Worm (Caenorhabditis elegans) whole organism, L2 larva: ENCODE data around the gene lys-2.

ENCODE experiments used
- C34F6.9 ChIP-seq: fragments of 150-350 bp; optimal IDR thresholded peaks from 2 replicates; lab custom pipeline; 2014; ENCODE audit warnings: missing biosample characterization, missing genetic modification characterization
- F13H6.1 ChIP-seq: sonication (generic microtip); optimal IDR thresholded peaks from 2 replicates; lab custom pipeline; 2016; ENCODE audit warnings: missing genetic modification characterization, missing compliant biosample characterization
- R02D3.7 ChIP-seq: fragments of 150-350 bp; optimal IDR thresholded peaks from 2 replicates; lab custom pipeline; 2014; ENCODE audit warnings: missing biosample characterization, missing genetic modification characterization
- alr-1 ChIP-seq: fragments of 150-350 bp; optimal IDR thresholded peaks from 2 replicates; lab custom pipeline; 2014; ENCODE audit warnings: missing biosample characterization, missing genetic modification characterization
- ama-1 ChIP-seq: fragments of 150-350 bp; optimal IDR thresholded peaks from 2 replicates; lab custom pipeline; 2018; ENCODE audit warnings: inconsistent platforms
- blmp-1 ChIP-seq: sonication (generic microtip); optimal IDR thresholded peaks from 2 replicates; lab custom pipeline; 2017; ENCODE audit warnings: missing genetic modification characterization, mild to moderate bottlenecking, missing compliant biosample characterization, antibody characterized with exemption, moderate library complexity; ENCODE audit not compliant: insufficient read depth
- ceh-16 ChIP-seq: fragments of 150-350 bp; optimal IDR thresholded peaks from 2 replicates; lab custom pipeline; 2014; ENCODE audit warnings: missing biosample characterization, missing genetic modification characterization
- ceh-82 ChIP-seq: fragments of 150-350 bp; optimal IDR thresholded peaks from 2 replicates; lab custom pipeline; 2014; ENCODE audit warnings: missing biosample characterization, missing genetic modification characterization
- elt-1 ChIP-seq: fragments of 150-350 bp; optimal IDR thresholded peaks from 2 replicates; lab custom pipeline; 2014; ENCODE audit warnings: missing biosample characterization, missing genetic modification characterization
- elt-3 ChIP-seq: sonication (generic microtip); optimal IDR thresholded peaks from 2 replicates; lab custom pipeline; 2017; ENCODE audit warnings: missing biosample characterization, missing genetic modification characterization
- fos-1 ChIP-seq: fragments of 150-350 bp; optimal IDR thresholded peaks from 2 replicates; lab custom pipeline; 2014; ENCODE audit warnings: missing biosample characterization, missing genetic modification characterization
- gmeb-1 ChIP-seq: fragments of 150-350 bp; optimal IDR thresholded peaks from 2 replicates; lab custom pipeline; 2014; ENCODE audit warnings: missing biosample characterization, missing genetic modification characterization
- lin-11 ChIP-seq: fragments of 150-350 bp; sonication (generic microtip); optimal IDR thresholded peaks from 2 replicates; lab custom pipeline; 2014; ENCODE audit warnings: missing biosample characterization, missing genetic modification characterization, inconsistent platforms, mixed read lengths
- lin-13 ChIP-seq: fragments of 150-350 bp; optimal IDR thresholded peaks from 2 replicates; lab custom pipeline; 2014; ENCODE audit warnings: missing biosample characterization, missing genetic modification reagents, missing genetic modification characterization
- lsy-2 ChIP-seq, 2 experiments: fragments of 150-350 bp in 1 of 2; sonication (generic microtip) in 1 of 2; optimal IDR thresholded peaks; 2 replicates each; lab custom pipeline; 2014 to 2017; ENCODE audit warnings: missing biosample characterization in 2 of 2, missing genetic modification characterization in 2 of 2
- mbf-1 ChIP-seq: sonication (generic microtip); optimal IDR thresholded peaks from 2 replicates; lab custom pipeline; 2017; ENCODE audit warnings: missing biosample characterization, missing genetic modification characterization
- mdl-1 ChIP-seq, 2 experiments: fragments of 150-350 bp in 1 of 2; sonication (generic microtip) in 1 of 2; optimal IDR thresholded peaks; 2 replicates each; lab custom pipeline; 2017; ENCODE audit warnings: missing biosample characterization in 2 of 2, missing genetic modification characterization in 2 of 2
- nhr-10 ChIP-seq: sonication (generic microtip); optimal IDR thresholded peaks from 2 replicates; lab custom pipeline; 2017; ENCODE audit warnings: missing biosample characterization, missing genetic modification characterization
- nhr-11 ChIP-seq: fragments of 150-350 bp; optimal IDR thresholded peaks from 2 replicates; lab custom pipeline; 2014; ENCODE audit warnings: missing biosample characterization, missing genetic modification characterization
- nhr-12 ChIP-seq: fragments of 150-350 bp; optimal IDR thresholded peaks from 2 replicates; lab custom pipeline; 2014; ENCODE audit warnings: missing biosample characterization, missing genetic modification characterization
- nhr-129 ChIP-seq: fragments of 150-350 bp; optimal IDR thresholded peaks from 2 replicates; lab custom pipeline; 2014; ENCODE audit warnings: missing biosample characterization, missing genetic modification characterization
- nhr-21 ChIP-seq: fragments of 150-350 bp; optimal IDR thresholded peaks from 2 replicates; lab custom pipeline; 2014; ENCODE audit warnings: missing biosample characterization, missing genetic modification characterization
- nhr-23 ChIP-seq: fragments of 150-350 bp; optimal IDR thresholded peaks from 2 replicates; lab custom pipeline; 2014; ENCODE audit warnings: missing biosample characterization, missing genetic modification reagents, missing genetic modification characterization
- nhr-237 ChIP-seq: fragments of 150-350 bp; optimal IDR thresholded peaks from 2 replicates; lab custom pipeline; 2014; ENCODE audit warnings: missing biosample characterization, missing genetic modification characterization
- nhr-6 ChIP-seq: fragments of 150-350 bp; optimal IDR thresholded peaks from 2 replicates; lab custom pipeline; 2014; ENCODE audit warnings: missing biosample characterization, missing genetic modification characterization
- nhr-77 ChIP-seq: fragments of 150-350 bp; optimal IDR thresholded peaks from 2 replicates; lab custom pipeline; 2014; ENCODE audit warnings: missing biosample characterization, missing genetic modification characterization
- sem-4 ChIP-seq: fragments of 150-350 bp; optimal IDR thresholded peaks from 2 replicates; lab custom pipeline; 2014; ENCODE audit warnings: missing biosample characterization, missing genetic modification reagents, missing genetic modification characterization
- sma-9 ChIP-seq, 2 experiments: fragments of 150-350 bp in 1 of 2; sonication (generic microtip) in 1 of 2; optimal IDR thresholded peaks; 2 replicates each; lab custom pipeline; 2014 to 2016; ENCODE audit warnings: missing genetic modification characterization in 2 of 2, mild to moderate bottlenecking in 1 of 2, missing biosample characterization in 1 of 2, missing compliant biosample characterization in 1 of 2, missing genetic modification reagents in 1 of 2, moderate library complexity in 1 of 2
- snpc-4 ChIP-seq: fragments of 150-350 bp; optimal IDR thresholded peaks from 2 replicates; lab custom pipeline; 2014; ENCODE audit warnings: missing biosample characterization, missing genetic modification characterization
- unc-39 ChIP-seq: fragments of 150-350 bp; optimal IDR thresholded peaks from 2 replicates; lab custom pipeline; 2014; ENCODE audit warnings: missing biosample characterization, missing genetic modification characterization
- unc-55 ChIP-seq: fragments of 150-350 bp; sonication (generic microtip); optimal IDR thresholded peaks from 3 replicates; lab custom pipeline; 2014; ENCODE audit warnings: missing biosample characterization, missing genetic modification reagents, missing genetic modification characterization
- ztf-1 ChIP-seq: fragments of 200-800 bp; sonication (Bioruptor generic); conservative IDR thresholded peaks from 2 replicates; pipeline ENCODE4 v1.3.6; 2022; ENCODE audit warnings: missing genetic modification characterization, missing compliant biosample characterization
- ztf-11 ChIP-seq: sonication (generic microtip); optimal IDR thresholded peaks from 2 replicates; lab custom pipeline; 2017; ENCODE audit warnings: missing biosample characterization, missing genetic modification characterization
- ztf-4 ChIP-seq: fragments of 150-350 bp; optimal IDR thresholded peaks from 2 replicates; lab custom pipeline; 2014; ENCODE audit warnings: missing biosample characterization, missing genetic modification characterization

lys-2 gene

DNA sequence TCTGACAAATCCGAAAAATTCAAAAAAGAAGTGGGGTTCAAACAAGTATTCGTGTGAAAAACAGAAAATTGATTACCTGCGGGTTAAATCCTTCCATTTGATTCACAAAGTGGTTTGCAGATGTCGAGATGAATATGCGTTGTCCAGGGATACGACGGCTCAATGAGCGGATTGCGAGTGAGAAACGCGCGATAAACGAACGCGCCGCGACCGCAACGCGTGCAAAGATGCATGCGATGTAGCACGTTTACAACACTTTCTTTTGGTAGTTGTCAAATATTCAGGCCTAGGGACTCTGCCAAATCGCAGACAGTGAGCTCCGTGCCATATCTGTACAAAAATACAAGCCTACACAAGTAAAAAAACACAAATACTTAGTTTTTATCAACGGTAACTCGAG is 42.6 kb downstream of the lys-2 start, which contains the start of gene fubl-1:
Gene fubl-1, minus strand, starts transcription at position 202 of the 400 bp plus-strand sequence.
- TF ChIP-seq unc-55 (GFP tag; lab: Kevin White, UChicago) (peak; percentile 33), nhr-23 (tag; lab: Kevin White, UChicago) (no peak), mdl-1 (tag; optimal IDR thresholded peaks at IDR 0.05; lab: Kevin White, UChicago) (no peak), lsy-2 (tag; optimal IDR thresholded peaks at IDR 0.05; lab: Kevin White, UChicago) (peak in 1 of 2 experiments; percentile 43), ztf-1 (GFP tag; lab: Robert Waterston, UW) (no peak), nhr-129 (tag; lab: Kevin White, UChicago) (peak; percentile 29), C34F6.9 (tag; lab: Kevin White, UChicago) (peak; percentile 50), lin-11 (tag; lab: Kevin White, UChicago) (peak; percentile 64), ama-1 (lab: Kevin White, UChicago) (peak; percentile 29)
- TF ChIP-seq, all 48 proteins: peak for 6

DNA sequence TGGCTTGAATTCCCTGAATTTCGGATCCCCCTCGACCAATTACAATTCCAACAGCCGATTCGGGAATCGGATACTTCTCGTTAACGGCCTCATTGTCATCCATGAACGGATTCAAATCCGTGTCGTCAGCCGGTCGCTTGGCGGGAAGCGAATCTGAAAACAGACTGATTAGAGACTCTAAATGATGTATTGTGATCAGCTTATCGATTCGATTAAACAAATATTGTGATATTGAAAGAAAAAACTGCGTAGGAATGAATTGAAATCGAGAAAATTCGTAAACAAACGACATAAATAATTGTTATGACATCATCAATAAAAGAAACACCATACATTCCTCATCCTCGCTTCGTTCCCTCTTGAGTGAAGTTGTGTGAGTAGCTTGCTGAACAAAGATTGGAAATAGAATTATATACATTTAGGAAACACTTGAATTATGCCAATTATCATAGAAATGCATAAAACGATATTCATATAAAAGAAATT is 43.3 kb downstream of the lys-2 start:
- TF ChIP-seq R02D3.7 (tag; lab: Kevin White, UChicago) (no peak), ceh-82 (tag; lab: Kevin White, UChicago) (no peak), ama-1 (lab: Kevin White, UChicago) (no peak), nhr-77 (tag; lab: Kevin White, UChicago) (no peak), gmeb-1 (tag; lab: Kevin White, UChicago) (no peak), nhr-21 (no peak)

DNA sequence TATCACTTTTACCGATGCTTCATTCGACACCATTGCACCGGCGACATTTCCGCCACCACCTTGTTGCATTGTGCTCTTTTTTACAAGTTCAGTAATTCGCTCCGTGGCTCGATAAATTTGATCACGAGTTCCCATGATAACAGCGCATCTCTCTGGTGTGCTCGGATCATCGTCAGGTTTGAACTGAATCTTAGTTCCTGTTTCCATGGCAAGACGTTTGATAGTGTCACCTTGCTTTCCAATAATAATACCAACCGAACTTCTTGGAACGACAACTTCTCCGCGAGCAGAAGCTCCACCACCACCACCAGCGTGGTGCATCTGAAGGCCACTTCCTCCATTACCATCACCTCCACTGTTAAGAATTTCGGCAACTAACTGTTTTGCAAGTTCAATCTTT is 44.1 kb downstream of the lys-2 start:
- TF ChIP-seq sma-9 (GFP tag; optimal IDR thresholded peaks at IDR 0.05; lab: Kevin White, UChicago): no peak
- TF ChIP-seq sma-9 (tag; optimal IDR thresholded peaks at IDR 0.05; lab: Kevin White, UChicago): no peak
- TF ChIP-seq elt-3: no peak
- TF ChIP-seq lsy-2 (tag; optimal IDR thresholded peaks at IDR 0.05; lab: Kevin White, UChicago): no peak
- no peak for TF ChIP-seq ama-1 (lab: Kevin White, UChicago)
- TF ChIP-seq lin-11 (tag; lab: Kevin White, UChicago): no peak
- TF ChIP-seq mbf-1 (tag; lab: Kevin White, UChicago): no peak
- TF ChIP-seq lin-13 (GFP tag; lab: Kevin White, UChicago): no peak
- no peak for TF ChIP-seq snpc-4 (tag; lab: Kevin White, UChicago)
- TF ChIP-seq nhr-11: no peak
- no peak for TF ChIP-seq nhr-12 (tag; lab: Kevin White, UChicago)
- TF ChIP-seq R02D3.7 (tag; lab: Kevin White, UChicago): no peak
- no peak for TF ChIP-seq nhr-23 (tag; lab: Kevin White, UChicago)
- no peak for TF ChIP-seq ceh-16 (tag; lab: Kevin White, UChicago)
- TF ChIP-seq unc-39: no peak
- no peak for TF ChIP-seq nhr-10 (tag; lab: Kevin White, UChicago)
- no peak for TF ChIP-seq nhr-77 (tag; lab: Kevin White, UChicago)
- TF ChIP-seq F13H6.1 (tag; lab: Kevin White, UChicago): no peak

DNA sequence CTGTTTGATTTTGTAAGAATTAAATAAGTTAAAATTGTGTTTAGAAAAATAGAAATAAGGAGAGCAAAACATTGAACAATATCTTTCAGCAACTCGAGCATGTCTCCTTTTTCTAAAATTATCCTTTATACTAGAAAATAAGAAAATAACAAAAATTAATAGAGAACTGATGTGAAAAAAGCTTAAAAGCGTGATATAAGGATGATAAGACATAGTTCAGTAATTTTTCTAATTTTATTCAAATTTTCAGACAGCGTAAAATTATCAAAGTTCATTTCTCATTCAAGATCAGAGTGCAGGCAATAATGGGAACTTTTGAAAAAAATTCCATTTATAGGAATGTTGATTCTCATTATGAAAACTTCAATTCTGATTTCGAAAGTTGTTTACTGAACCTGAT is 47.9 kb downstream of the lys-2 start, which contains the start of gene str-182:
Gene str-182, minus strand, starts transcription at position 101 of the 400 bp plus-strand sequence.
- TF ChIP-seq elt-1 (tag; lab: Kevin White, UChicago) (no peak), blmp-1 (tag; lab: Kevin White, UChicago) (no peak), nhr-23 (tag; lab: Kevin White, UChicago) (no peak), C34F6.9 (tag; lab: Kevin White, UChicago) (no peak), nhr-6 (tag; lab: Kevin White, UChicago) (no peak), nhr-12 (tag; lab: Kevin White, UChicago) (no peak), fos-1 (no peak), alr-1 (no peak), ztf-11 (tag; lab: Kevin White, UChicago) (no peak), elt-3 (no peak), lin-13 (GFP tag; lab: Kevin White, UChicago) (no peak), sem-4 (tag; lab: Kevin White, UChicago) (no peak), ztf-4 (tag; lab: Kevin White, UChicago) (no peak), mdl-1 (tag; optimal IDR thresholded peaks at IDR 0.05; lab: Kevin White, UChicago) (no peak), nhr-237 (tag; lab: Kevin White, UChicago) (no peak)
- TF ChIP-seq, all 48 proteins: peak for 0
